Worm (Caenorhabditis elegans): ENCODE measurements around the gene slc-17.7.

slc-17.7 gene

ce11 chrV:9266399-9266798 is at the start of gene slc-17.7:
slc-17.7 (minus strand) TSS chrV:9266499.
- TF ChIP-seq unc-62 (GFP tag; optimal IDR thresholded peaks at IDR 0.05) = no peak

- no peak for TF ChIP-seq unc-62 (GFP tag; optimal IDR thresholded peaks at IDR 0.05)
These were observed 48.1 kb upstream of the slc-17.7 start for ce11 chrV:9314408-9314807.

DNA sequence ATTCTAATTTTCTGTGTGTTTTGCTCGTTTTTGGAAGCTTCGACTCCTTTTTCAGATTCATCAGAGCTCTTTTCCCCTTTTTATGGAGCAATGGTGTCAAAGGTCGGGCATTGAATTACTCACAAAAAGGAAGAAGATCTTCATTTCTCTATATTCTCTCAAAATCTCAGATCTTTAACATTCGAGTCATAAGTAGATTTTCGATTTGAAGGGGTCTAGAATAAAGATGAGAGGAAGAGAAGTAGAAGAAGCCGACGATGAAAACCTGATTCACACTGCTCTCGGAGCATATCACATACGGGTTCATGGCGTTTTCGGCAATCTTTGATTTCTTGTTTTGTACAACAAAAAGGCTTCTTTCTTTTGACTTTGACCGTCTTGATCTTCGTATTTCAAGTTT is 46.1 kb upstream of the slc-17.7 start:
- TF ChIP-seq unc-62 (GFP tag; optimal IDR thresholded peaks at IDR 0.05) = no peak

DNA sequence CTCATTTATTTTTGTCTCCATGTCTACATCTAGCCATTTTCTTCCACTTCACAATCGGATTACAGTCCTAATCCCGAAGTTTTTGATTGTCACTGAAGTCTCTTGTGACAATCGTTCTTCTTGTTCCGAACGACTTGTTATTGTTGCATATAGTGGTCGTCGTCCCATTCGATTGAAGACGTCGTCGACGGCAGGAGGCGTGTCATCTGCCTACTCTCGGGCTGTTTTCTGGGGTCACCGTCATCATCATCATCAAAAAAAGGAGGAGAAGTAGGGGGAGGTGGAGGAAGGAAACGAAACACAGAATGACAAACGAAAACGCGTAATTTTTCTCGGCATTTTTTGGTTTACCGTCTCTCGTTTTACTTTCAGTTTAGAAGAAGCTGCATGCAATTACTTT is 38.8 kb upstream of the slc-17.7 start, which contains the start of gene F44A2.3:
Gene F44A2.3, plus strand, starts transcription at position 301 of the 400 bp plus-strand sequence.
- TF ChIP-seq unc-62 (GFP tag; optimal IDR thresholded peaks at IDR 0.05) = no peak

- no peak for TF ChIP-seq unc-62 (GFP tag; optimal IDR thresholded peaks at IDR 0.05)
These were observed 36.7 kb upstream of the slc-17.7 start, which contains the start of gene nhr-39 for ce11 chrV:9303026-9303425. nhr-39 (plus strand) TSS chrV:9303326.

DNA sequence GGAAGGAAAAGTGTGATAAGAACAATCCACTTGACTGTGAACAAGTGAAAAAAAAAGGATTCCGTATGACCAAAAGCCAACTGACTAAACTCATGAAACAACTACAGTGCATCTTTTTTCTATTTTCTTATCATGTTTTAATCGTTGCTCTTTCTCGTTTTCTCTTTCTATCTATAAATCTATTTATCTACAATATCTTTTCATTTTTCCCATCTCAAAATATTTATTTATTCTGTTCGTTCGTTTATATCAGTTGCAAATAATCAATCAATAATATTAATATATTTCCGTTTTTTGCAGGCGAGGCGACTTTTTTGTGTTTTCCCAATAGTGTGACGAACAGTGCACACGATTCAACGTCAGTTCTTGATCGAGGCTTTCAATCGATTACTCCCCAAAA is 31.0 kb upstream of the slc-17.7 start, which contains the start of gene F44A2.5:
Gene F44A2.5, plus strand, starts transcription at position 301 of the 400 bp plus-strand sequence.
- TF ChIP-seq unc-62 (GFP tag; optimal IDR thresholded peaks at IDR 0.05) = no peak

DNA sequence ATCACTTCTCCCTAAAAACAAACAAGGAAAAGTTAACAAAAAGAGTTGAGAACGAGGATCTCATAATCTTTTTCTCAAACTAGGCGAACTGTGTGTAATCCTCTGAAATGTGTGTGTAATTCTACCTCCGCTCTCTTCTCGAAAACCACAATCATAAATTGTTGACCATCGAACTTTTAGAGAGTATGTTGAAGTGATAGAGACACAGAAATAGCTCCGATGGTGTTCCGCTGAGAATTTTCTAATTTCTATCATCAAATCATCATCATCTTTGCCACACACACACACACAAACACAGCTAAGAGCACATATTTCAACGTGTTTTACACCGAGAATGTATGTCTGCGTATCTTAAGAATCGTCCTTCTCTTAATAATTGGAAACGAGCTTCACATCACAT is 29.3 kb upstream of the slc-17.7 start:
- no peak for TF ChIP-seq unc-62 (GFP tag; optimal IDR thresholded peaks at IDR 0.05)

- no peak for TF ChIP-seq unc-62 (GFP tag; optimal IDR thresholded peaks at IDR 0.05)
These were observed 27.1 kb upstream of the slc-17.7 start for ce11 chrV:9293359-9293758.

DNA sequence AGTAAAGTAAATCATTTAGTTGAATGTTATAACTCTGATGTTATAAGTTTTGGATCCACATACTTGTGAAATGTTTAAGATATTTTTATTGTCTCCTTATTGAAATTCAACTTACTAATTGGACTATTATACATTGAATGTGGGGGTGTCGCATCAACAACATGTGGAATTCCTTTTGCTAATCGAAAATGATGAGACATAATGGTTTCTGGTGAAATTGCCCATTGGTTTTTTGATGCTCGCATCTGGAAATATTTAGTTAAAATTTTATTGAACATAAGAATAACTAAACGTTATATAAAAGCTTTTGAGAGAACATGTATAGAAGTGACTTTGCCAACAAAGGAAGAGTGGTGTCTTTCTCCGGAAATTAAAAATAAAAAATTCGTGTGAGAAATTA is 25.6 kb upstream of the slc-17.7 start, which contains the start of gene ZK682.7:
Gene ZK682.7, minus strand, starts transcription at position 247 of the 400 bp plus-strand sequence.
- no peak for TF ChIP-seq unc-62 (GFP tag; optimal IDR thresholded peaks at IDR 0.05)

DNA sequence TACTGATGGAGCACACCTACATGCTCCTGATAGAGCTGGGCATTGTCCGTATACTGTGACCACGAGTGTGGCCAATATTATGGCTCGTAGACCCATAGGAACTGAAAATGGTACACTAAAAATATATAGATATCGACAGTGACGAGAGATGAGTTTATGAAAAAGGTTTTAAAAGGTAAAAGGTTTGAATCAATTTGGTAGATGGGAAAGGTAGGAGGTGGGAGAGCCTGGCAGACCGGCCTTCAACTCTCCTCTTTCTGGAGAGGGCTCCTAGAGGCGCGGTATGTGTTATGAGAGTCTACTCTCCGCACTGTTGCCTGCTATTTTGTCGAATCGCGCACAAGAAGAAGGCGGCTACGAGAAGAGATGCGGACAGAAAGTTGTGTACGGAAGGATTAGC is 21.2 kb upstream of the slc-17.7 start, which contains the start of gene lron-2:
Gene lron-2, minus strand, starts transcription at position 101 of the 400 bp plus-strand sequence.
- TF ChIP-seq unc-62 (GFP tag; optimal IDR thresholded peaks at IDR 0.05) = no peak

DNA sequence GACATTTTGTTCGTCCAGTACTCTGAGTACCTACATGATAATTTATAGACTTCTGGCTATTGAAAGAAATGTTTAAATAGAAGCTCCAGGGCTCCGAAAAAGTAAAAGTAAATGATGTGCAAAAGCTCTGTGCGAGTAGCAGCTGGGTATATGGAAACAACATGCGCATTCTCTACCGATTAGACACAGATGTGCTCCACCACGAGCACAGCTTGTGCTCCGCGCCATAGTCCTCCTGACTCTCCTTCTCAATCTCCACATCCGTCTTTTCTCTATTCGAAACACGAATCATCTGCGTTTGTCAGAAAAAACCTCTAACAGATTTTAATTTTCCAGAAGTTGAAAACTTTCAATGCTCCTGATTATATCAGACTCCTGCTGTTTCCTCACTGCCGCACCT is 17.2 kb upstream of the slc-17.7 start:
- no peak for TF ChIP-seq unc-62 (GFP tag; optimal IDR thresholded peaks at IDR 0.05)

DNA sequence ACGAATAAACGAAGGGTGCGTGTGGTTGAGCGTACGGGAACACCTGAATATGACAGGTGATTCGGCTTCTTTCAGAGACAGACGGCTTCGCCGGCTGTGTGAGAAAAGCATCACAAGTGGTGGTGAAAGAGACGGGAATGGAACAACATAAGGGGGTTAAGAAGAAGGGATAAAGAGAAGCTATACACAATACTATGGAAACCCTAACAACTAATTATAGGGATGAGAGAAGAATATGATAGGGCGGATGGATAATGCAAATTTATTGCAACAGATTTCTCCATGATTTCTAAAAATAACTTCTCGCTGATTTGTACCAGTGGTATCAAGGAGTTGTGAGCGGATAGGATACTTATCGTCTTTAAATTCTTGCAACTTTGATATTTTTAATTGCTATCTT is 15.8 kb upstream of the slc-17.7 start, which contains the start of gene hlh-10:
Gene hlh-10, minus strand, starts transcription at position 101 of the 400 bp plus-strand sequence.
- TF ChIP-seq unc-62 (GFP tag; optimal IDR thresholded peaks at IDR 0.05) = no peak

DNA sequence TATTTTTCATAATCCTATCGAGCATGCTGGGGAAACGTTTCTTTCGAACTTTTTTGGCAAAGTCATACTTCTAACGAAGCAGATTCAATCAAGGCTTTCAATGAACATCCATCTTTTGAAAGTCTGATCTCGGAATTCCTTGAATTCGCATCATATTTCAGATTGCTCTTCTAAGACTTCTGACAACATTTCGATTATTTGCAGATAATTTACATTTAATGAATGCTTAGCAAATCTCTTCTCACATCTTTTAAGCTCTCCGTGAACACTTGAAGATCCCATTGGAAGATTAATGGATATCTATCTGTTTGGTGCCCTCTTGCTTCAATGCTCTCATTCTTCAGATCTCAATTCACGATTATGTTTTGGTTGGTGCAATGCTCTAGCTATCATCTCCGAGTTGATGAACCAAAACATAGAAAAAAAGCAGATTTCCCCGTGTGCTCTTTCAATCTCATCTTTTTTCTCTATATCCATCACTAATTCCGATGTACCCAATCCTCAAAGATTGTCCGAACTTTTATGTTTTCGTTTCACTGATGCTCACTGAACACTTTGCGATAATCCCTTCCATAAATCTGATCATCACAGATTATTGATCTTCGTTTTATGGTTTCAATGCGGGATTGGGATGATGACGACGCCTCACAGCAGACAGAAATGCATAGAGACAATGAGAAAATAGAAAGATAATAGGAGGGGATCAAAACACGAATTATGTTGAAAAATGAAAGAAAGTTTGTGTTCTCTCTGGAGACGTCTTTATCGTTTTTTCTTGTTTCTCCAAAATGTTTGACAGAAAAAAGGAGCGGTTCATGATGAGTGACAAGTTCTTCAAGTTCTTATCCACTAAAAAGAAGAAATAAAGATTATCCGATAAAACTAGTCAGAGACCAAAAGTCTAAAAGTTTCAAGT is 8.1 kb upstream of the slc-17.7 start:
- TF ChIP-seq unc-62 (GFP tag; optimal IDR thresholded peaks at IDR 0.05) = no peak

DNA sequence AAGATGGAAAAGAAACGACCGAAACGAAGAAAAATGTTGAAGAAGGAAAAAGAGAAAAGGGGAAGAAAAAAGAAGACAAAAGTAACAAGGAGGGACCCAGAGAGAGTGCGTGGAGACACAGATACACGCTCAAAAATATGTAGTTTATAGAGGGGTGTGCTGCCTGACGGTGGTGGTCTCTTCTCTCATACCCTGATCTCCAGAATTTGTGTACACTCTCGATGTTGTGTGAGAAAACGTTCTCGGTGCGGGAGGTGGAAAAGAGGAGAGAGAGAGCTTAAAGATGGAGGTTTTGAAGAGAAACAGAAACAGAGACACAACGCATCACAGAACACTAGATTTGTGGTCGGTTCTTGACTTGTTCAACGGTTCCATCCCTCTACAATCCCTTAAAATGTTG is 7.3 kb upstream of the slc-17.7 start:
- TF ChIP-seq unc-62 (GFP tag; optimal IDR thresholded peaks at IDR 0.05) = no peak

DNA sequence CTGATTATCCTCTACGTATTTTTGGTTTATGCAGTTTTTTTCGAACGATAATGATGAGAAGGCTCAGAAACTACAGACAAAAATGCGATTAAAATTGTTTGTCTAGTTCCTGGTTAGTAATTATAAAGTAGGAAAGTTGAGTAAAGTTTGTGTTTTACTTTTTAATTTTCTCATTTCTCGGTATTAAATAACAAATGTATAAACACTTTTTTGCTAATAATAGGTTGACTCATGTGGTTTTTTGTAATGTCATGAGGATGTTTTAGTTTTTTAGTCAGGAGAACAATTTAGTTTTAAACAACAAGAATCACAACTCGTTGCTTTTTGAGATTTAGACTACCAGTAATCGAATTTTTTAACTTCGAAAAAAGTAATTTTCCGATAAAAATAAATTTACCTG is 6.3 kb upstream of the slc-17.7 start:
- no peak for TF ChIP-seq unc-62 (GFP tag; optimal IDR thresholded peaks at IDR 0.05)

DNA sequence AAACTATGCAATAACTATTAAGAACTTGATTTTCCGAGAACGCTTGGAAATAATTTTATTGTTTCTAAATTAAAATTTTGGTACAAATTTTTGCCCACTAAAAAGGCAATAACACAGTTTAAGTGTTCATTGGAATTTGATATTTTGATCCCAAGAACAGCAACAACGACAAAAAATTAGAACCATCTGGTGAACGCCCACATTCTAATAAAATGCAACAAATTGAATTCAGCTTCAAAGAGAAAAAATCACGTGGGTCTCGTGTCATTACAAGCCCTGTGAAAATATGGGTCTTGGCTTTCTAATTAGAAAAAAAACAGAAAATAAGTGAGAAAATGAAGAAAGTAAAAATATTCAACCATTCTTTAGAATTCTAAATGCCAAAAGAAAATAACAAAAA is 5.5 kb upstream of the slc-17.7 start:
- TF ChIP-seq unc-62 (GFP tag; optimal IDR thresholded peaks at IDR 0.05) = no peak

DNA sequence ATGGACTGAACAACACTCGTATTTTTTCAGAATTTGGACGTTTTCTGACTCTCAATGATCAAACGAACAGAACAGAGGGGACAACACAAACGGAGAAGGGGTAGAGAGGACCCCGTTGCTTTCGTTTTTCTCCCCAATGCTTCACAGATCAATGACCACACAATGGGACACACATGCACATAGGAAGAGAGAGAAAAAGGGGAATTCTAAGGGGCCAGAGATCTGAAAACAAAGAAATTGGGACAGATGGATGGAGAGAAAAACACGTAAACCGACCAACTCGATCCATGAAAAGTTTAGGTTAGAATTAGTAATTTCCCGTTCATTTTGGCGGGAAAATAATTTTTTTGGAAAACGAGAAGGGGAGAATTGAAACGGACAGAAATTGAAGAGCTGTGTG is 4.1 kb upstream of the slc-17.7 start:
- TF ChIP-seq unc-62 (GFP tag; optimal IDR thresholded peaks at IDR 0.05) = no peak

Measured in whole organism, dauer.